Worm (Caenorhabditis elegans) whole organism, L4 larva: Measurements from ENCODE around the gene rpl-21.

ENCODE experiments used
- F10B5.3 ChIP-seq: sonication (generic microtip); optimal IDR thresholded peaks from 2 replicates; lab custom pipeline; 2016; ENCODE audit warnings: mild to moderate bottlenecking, missing genetic modification characterization, missing compliant biosample characterization
- F44E2.7 ChIP-seq: fragments of 200-800 bp; sonication (Bioruptor generic); IDR thresholded peaks from 2 replicates; pipeline ENCODE4 v2.1.2; 2022; ENCODE audit warnings: missing genetic modification characterization, missing compliant biosample characterization
- Y75B8A.6 ChIP-seq: fragments of 200-800 bp; sonication (Bioruptor generic); IDR thresholded peaks from 2 replicates; pipeline ENCODE4 v1.3.6; 2022; ENCODE audit warnings: missing genetic modification reagents, missing genetic modification characterization, missing compliant biosample characterization
- dmd-9 ChIP-seq: fragments of 200-800 bp; sonication (Bioruptor generic); IDR thresholded peaks from 2 replicates; pipeline ENCODE4 v1.3.6; 2022; ENCODE audit warnings: missing genetic modification reagents, missing genetic modification characterization, missing compliant biosample characterization
- egl-43 ChIP-seq: fragments of 200-800 bp; sonication (Bioruptor generic); IDR thresholded peaks from 2 replicates; pipeline ENCODE4 v1.3.6; 2022; ENCODE audit warnings: missing genetic modification reagents, missing genetic modification characterization, missing compliant biosample characterization
- fkh-10 ChIP-seq: fragments of 150-350 bp; optimal IDR thresholded peaks from 2 replicates; lab custom pipeline; 2014; ENCODE audit warnings: missing biosample characterization, missing genetic modification reagents, missing genetic modification characterization
- lsy-2 ChIP-seq, 2 experiments: fragments of 150-350 bp in 1 of 2; sonication (generic microtip) in 1 of 2; optimal IDR thresholded peaks; 2 replicates each; lab custom pipeline; 2014 to 2017; ENCODE audit warnings: missing biosample characterization in 2 of 2, missing genetic modification characterization in 2 of 2
- madf-9 ChIP-seq: fragments of 200-800 bp; sonication (Bioruptor generic); conservative IDR thresholded peaks from 2 replicates; pipeline ENCODE4 v1.3.6; 2022; ENCODE audit warnings: missing genetic modification reagents, missing genetic modification characterization, missing compliant biosample characterization
- mep-1 ChIP-seq: fragments of 150-350 bp; sonication (generic microtip); optimal IDR thresholded peaks from 3 replicates; lab custom pipeline; 2014; ENCODE audit warnings: missing biosample characterization, missing genetic modification characterization
- nhr-11 ChIP-seq: fragments of 150-350 bp; optimal IDR thresholded peaks from 2 replicates; lab custom pipeline; 2014; ENCODE audit warnings: missing biosample characterization, missing genetic modification characterization
- nhr-77 ChIP-seq: fragments of 150-350 bp; optimal IDR thresholded peaks from 2 replicates; lab custom pipeline; 2014; ENCODE audit warnings: missing biosample characterization, missing genetic modification characterization
- snpc-1.2 ChIP-seq: fragments of 200-800 bp; sonication (Bioruptor generic); IDR thresholded peaks from 2 replicates; pipeline ENCODE4 v1.3.6; 2022; ENCODE audit warnings: missing genetic modification reagents, missing genetic modification characterization, missing compliant biosample characterization
- spr-3 ChIP-seq: fragments of 200-800 bp; sonication (Bioruptor generic); optimal IDR thresholded peaks from 2 replicates; lab custom pipeline; 2018; ENCODE audit warnings: mild to moderate bottlenecking, missing genetic modification characterization, missing compliant biosample characterization
- unc-62 ChIP-seq, 3 experiments: fragments of 150-350 bp in 1 of 3; sonication (generic microtip); optimal IDR thresholded peaks in 2 of 3; peaks in 1 of 3; 1 replicate in 1 of 3; 2 replicates in 2 of 3; lab custom pipeline; 2014 to 2017; ENCODE audit warnings: missing biosample characterization in 3 of 3, missing genetic modification characterization in 3 of 3, missing genetic modification reagents in 3 of 3, missing genotype in 1 of 3

ce11 chrIII:8175263-8175662, 45.2 kb upstream of the rpl-21 start:
- TF ChIP-seq dmd-9 (GFP tag; lab: Robert Waterston, UW) (no peak), F10B5.3 (tag; lab: Kevin White, UChicago) (no peak), spr-3 (GFP tag; lab: Kevin White, UChicago) (no peak), snpc-1.2 (GFP tag; lab: Robert Waterston, UW) (no peak), fkh-10 (GFP tag; lab: Kevin White, UChicago) (no peak), nhr-77 (tag; lab: Kevin White, UChicago) (no peak), unc-62 (GFP tag; optimal IDR thresholded peaks at IDR 0.05 in 1 of 2; lab: Kevin White, UChicago) (no peak), unc-62 (tag; optimal IDR thresholded peaks at IDR 0.05; lab: Kevin White, UChicago) (no peak), egl-43 (GFP tag; lab: Robert Waterston, UW) (no peak), lsy-2 (tag; optimal IDR thresholded peaks at IDR 0.05; lab: Kevin White, UChicago) (no peak), nhr-11 (tag; lab: Kevin White, UChicago) (no peak), F44E2.7 (GFP tag; lab: Robert Waterston, UW) (no peak), madf-9 (GFP tag; lab: Robert Waterston, UW) (no peak), mep-1 (no peak), Y75B8A.6 (no peak)
